Worm (Caenorhabditis elegans) whole organism, young adult: ENCODE measurements around the gene alkb-7.

Experiments
- snpc-1.1 ChIP-seq: sonication (generic microtip); optimal IDR thresholded peaks from 2 replicates; lab custom pipeline; 2017; ENCODE audit warnings: missing genetic modification characterization, mild to moderate bottlenecking, missing compliant biosample characterization, antibody characterized with exemption, moderate library complexity, missing genotype, missing genetic modification reagents; ENCODE audit not compliant: insufficient read depth
- unc-62 ChIP-seq: fragments of 150-350 bp; optimal IDR thresholded peaks from 2 replicates; lab custom pipeline; 2014; ENCODE audit warnings: missing biosample characterization, missing genetic modification reagents, missing genetic modification characterization

- no peak for TF ChIP-seq unc-62 (GFP tag; lab: Kevin White, UChicago)
- no peak for TF ChIP-seq snpc-1.1 (tag; lab: Kevin White, UChicago)
Observed at ce11 chrII:12767258-12767824, 20.6 kb downstream of the alkb-7 start.
